Worm (Caenorhabditis elegans): Measurements from ENCODE around the gene K04G7.1.

K04G7.1 gene

DNA sequence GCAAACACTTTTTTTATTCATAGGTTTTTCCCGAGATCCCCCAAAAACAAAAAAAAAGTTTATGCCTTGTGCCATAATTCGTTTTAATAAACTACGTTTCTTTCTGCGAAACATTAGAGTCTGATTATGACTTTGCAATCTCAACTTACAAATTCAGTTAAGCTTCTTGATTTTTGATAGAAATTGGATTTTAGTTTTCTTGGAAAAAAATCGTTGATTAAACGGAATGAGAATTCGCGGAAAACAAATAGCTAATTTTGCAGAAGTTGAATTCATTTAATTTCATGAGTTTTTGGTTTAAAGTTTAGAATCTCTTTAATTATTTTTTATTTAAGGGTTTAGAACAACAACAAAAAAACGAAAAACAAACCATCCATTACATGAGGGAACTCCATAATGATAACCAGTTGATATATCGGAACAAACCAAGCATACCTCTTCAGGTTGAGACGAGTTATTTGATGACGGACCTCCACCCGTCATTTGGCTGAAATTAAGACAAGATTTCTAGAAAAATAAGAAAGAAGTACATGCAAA lies 47.5 kb upstream of the K04G7.1 start, which contains the start of gene nhr-10:
Gene nhr-10 (minus strand): TSS at position 487 of the 537 bp plus-strand sequence.
- TF ChIP-seq nhr-76 (tag; optimal IDR thresholded peaks at IDR 0.05) (no peak), nhr-11 (tag; optimal IDR thresholded peaks at IDR 0.05) (peak; percentile 77), nhr-237 (tag; optimal IDR thresholded peaks at IDR 0.05) (no peak), ztf-11 (tag; optimal IDR thresholded peaks at IDR 0.05) (no peak), nfya-1 (tag; optimal IDR thresholded peaks at IDR 0.05; ENCODE audit: insufficient read depth) (no peak), nhr-67 (tag; optimal IDR thresholded peaks at IDR 0.05) (no peak), nhr-12 (tag; optimal IDR thresholded peaks at IDR 0.05) (no peak), lin-39 (tag; optimal IDR thresholded peaks at IDR 0.05) (no peak)

DNA sequence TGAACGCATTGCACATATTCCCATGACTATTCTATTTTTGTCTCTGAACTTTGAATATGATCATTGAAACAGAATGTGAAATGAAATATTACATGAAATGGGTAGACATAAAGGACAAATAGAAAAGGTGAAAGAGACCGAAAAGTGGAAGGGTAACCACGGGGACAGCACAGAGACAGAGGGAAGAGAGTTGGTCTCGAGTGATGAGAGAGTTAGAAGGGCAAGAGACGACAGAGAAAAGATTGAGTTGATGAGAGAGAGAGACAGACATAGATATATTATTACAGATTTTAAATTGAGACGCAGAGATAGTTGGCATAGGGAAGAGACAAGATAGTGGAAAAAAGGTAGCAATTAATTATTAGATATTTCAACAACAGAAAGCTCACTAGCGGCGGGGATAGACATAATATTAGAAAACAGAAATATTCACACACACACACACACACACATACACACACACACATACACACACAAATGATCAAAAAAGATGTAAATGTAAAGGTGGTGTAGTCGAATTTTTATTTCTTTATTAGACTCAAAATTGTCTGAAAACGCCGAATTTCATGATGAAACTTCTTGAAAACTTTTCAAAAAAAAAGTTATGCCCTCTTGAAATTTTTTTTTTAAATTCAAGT lies 45.8 kb upstream of the K04G7.1 start:
- TF ChIP-seq ztf-4 (tag; optimal IDR thresholded peaks at IDR 0.05) = no peak
- peak; percentile 85 for TF ChIP-seq nhr-25 (tag; optimal IDR thresholded peaks at IDR 0.05)
- peak; percentile 73 for TF ChIP-seq nfya-1 (tag; optimal IDR thresholded peaks at IDR 0.05; ENCODE audit: insufficient read depth)
- TF ChIP-seq nhr-28 (tag; optimal IDR thresholded peaks at IDR 0.05) = no peak
- no peak for TF ChIP-seq fkh-10 (GFP tag; optimal IDR thresholded peaks at IDR 0.05)
- peak; percentile 59 for TF ChIP-seq nhr-43 (tag; optimal IDR thresholded peaks at IDR 0.05; ENCODE audit: poor library complexity, severe bottlenecking)
- no peak for TF ChIP-seq fkh-2 (tag; optimal IDR thresholded peaks at IDR 0.05)
- TF ChIP-seq eor-1 (tag; optimal IDR thresholded peaks at IDR 0.05) = no peak
- TF ChIP-seq snpc-4 (tag; optimal IDR thresholded peaks at IDR 0.05) = peak; percentile 45
- TF ChIP-seq mdl-1 (tag; optimal IDR thresholded peaks at IDR 0.05) = peak; percentile 22
- TF ChIP-seq elt-1 (tag; optimal IDR thresholded peaks at IDR 0.05) = peak; percentile 45
- peak; percentile 41 for TF ChIP-seq ceh-28 (tag; optimal IDR thresholded peaks at IDR 0.05)
- peak; percentile 76 for TF ChIP-seq jun-1 (tag; optimal IDR thresholded peaks at IDR 0.05)
- TF ChIP-seq egl-27 (tag; optimal IDR thresholded peaks at IDR 0.05) = peak; percentile 87
- peak; percentile 25 for TF ChIP-seq lin-15B (tag; optimal IDR thresholded peaks at IDR 0.05)
- TF ChIP-seq ama-1 (optimal IDR thresholded peaks at IDR 0.05) = no peak
- no peak for TF ChIP-seq nhr-237 (tag; optimal IDR thresholded peaks at IDR 0.05)
- peak; percentile 68 for TF ChIP-seq elt-2 (tag; optimal IDR thresholded peaks at IDR 0.05)
- TF ChIP-seq hmg-11 (tag; optimal IDR thresholded peaks at IDR 0.05) = peak; percentile 28
- no peak for TF ChIP-seq ZK546.5 (tag; optimal IDR thresholded peaks at IDR 0.05)
- peak; percentile 71 for TF ChIP-seq skn-1 (tag; optimal IDR thresholded peaks at IDR 0.05)
- no peak for TF ChIP-seq aly-2 (tag; optimal IDR thresholded peaks at IDR 0.05)
- TF ChIP-seq nhr-11 (tag; optimal IDR thresholded peaks at IDR 0.05) = no peak
- no peak for TF ChIP-seq daf-12 (tag; optimal IDR thresholded peaks at IDR 0.05)
- no peak for TF ChIP-seq ceh-82 (tag; optimal IDR thresholded peaks at IDR 0.05)
- no peak for TF ChIP-seq nhr-67 (tag; optimal IDR thresholded peaks at IDR 0.05)
- TF ChIP-seq nhr-23 (tag; optimal IDR thresholded peaks at IDR 0.05) = peak; percentile 62
- TF ChIP-seq ceh-16 (tag; optimal IDR thresholded peaks at IDR 0.05) = no peak
- no peak for TF ChIP-seq fos-1 (tag; optimal IDR thresholded peaks at IDR 0.05)
- peak; percentile 3 for TF ChIP-seq lsy-12 (tag; optimal IDR thresholded peaks at IDR 0.05)
- TF ChIP-seq unc-39 (tag; optimal IDR thresholded peaks at IDR 0.05) = no peak
- no peak for TF ChIP-seq elt-3 (tag; optimal IDR thresholded peaks at IDR 0.05)
- no peak for TF ChIP-seq unc-62 (GFP tag; optimal IDR thresholded peaks at IDR 0.05)
- TF ChIP-seq nhr-12 (tag; optimal IDR thresholded peaks at IDR 0.05) = no peak
- TF ChIP-seq egl-5 (tag; optimal IDR thresholded peaks at IDR 0.05) = no peak
- no peak for TF ChIP-seq nhr-76 (tag; optimal IDR thresholded peaks at IDR 0.05)
- no peak for TF ChIP-seq tbx-2 (tag; optimal IDR thresholded peaks at IDR 0.05)
- TF ChIP-seq pha-4 (tag; optimal IDR thresholded peaks at IDR 0.05) = peak; percentile 89
- TF ChIP-seq pqm-1 (tag; optimal IDR thresholded peaks at IDR 0.05) = peak; percentile 74
- TF ChIP-seq sea-2 (GFP tag; optimal IDR thresholded peaks at IDR 0.05) = no peak
- TF ChIP-seq lin-39 (tag; optimal IDR thresholded peaks at IDR 0.05) = no peak
- no peak for TF ChIP-seq zag-1 (tag; optimal IDR thresholded peaks at IDR 0.05)
- no peak for TF ChIP-seq ztf-11 (tag; optimal IDR thresholded peaks at IDR 0.05)
- no peak for TF ChIP-seq R02D3.7 (tag; optimal IDR thresholded peaks at IDR 0.05)
- no peak for TF ChIP-seq nhr-77 (tag; optimal IDR thresholded peaks at IDR 0.05)
- TF ChIP-seq mml-1 (tag; optimal IDR thresholded peaks at IDR 0.05) = no peak
- TF ChIP-seq ceh-9 (tag; optimal IDR thresholded peaks at IDR 0.05) = no peak
